Fruit fly (Drosophila melanogaster): Measurements from ENCODE around the gene Cpr72Ec.

Gene Cpr72Ec

dm6 chr3L:16400175-16400574 is 33.0 kb upstream of the Cpr72Ec start, which contains the start of gene CG44836:
CG44836 (minus strand) TSS chr3L:16400275.
- TF ChIP-seq CG1233 (GFP tag; optimal IDR thresholded peaks at IDR 0.05) (no peak), sc (optimal IDR thresholded peaks at IDR 0.05) (no peak), sc (GFP tag; optimal IDR thresholded peaks at IDR 0.05) (no peak), lmd (GFP tag; IDR thresholded peaks at IDR 0.05) (no peak), CG4730 (GFP tag; IDR thresholded peaks at IDR 0.05) (no peak), CG7839 (tag; optimal IDR thresholded peaks at IDR 0.05) (no peak), CG3847 (GFP tag; IDR thresholded peaks at IDR 0.05) (no peak), H2.0 (GFP tag; IDR thresholded peaks at IDR 0.05) (no peak), schlank (tag; optimal IDR thresholded peaks at IDR 0.05) (no peak)

dm6 chr3L:16394506-16394905 is 27.4 kb upstream of the Cpr72Ec start, which contains the start of gene Gagr:
Gagr (plus strand) TSS chr3L:16394586.
- TF ChIP-seq CG5180 (GFP tag; optimal IDR thresholded peaks at IDR 0.05) = peak; percentile 40
- no peak for TF ChIP-seq CG7357 (GFP tag; IDR thresholded peaks at IDR 0.05)
- TF ChIP-seq vvl (GFP tag; IDR thresholded peaks at IDR 0.05) = peak; percentile 65; the same call in 1 of the 2 replicates
- TF ChIP-seq Rx (GFP tag; IDR thresholded peaks at IDR 0.05) = 0 out of 2 replicates have a peak, but pooled peaks have one; percentile 10
- TF ChIP-seq chinmo (GFP tag; IDR thresholded peaks at IDR 0.05; ENCODE audit: partially characterized antibody) = 0 out of 4 replicates have a peak, but pooled peaks have one; percentile 60
- TF ChIP-seq CG8944 (GFP tag; optimal IDR thresholded peaks at IDR 0.05) = no peak
- TF ChIP-seq Rfx (GFP tag; IDR thresholded peaks at IDR 0.05) = 0 out of 2 replicates have a peak, but pooled peaks have one; percentile 22
- no peak for TF ChIP-seq CG10147 (GFP tag; optimal IDR thresholded peaks at IDR 0.05)
- TF ChIP-seq CG13624 (GFP tag; optimal IDR thresholded peaks at IDR 0.05) = no peak
- 0 out of 2 replicates have a peak, but pooled peaks have one; percentile 25 for TF ChIP-seq slbo (GFP tag; IDR thresholded peaks at IDR 0.05)
- peak; percentile 77 for TF ChIP-seq Deaf1 (tag; optimal IDR thresholded peaks at IDR 0.05)
- no peak for TF ChIP-seq trh (GFP tag; optimal IDR thresholded peaks at IDR 0.05)

- TF ChIP-seq Camta (GFP tag; optimal IDR thresholded peaks at IDR 0.05) (no peak), PHDP (tag; optimal IDR thresholded peaks at IDR 0.05) (no peak), Doc2 (GFP tag; IDR thresholded peaks at IDR 0.05) (no peak), CG2202 (tag; optimal IDR thresholded peaks at IDR 0.05) (no peak), NFAT (GFP tag; IDR thresholded peaks at IDR 0.05) (0 out of 2 replicates have a peak, but pooled peaks have one; percentile 4), E2f1 (GFP tag; IDR thresholded peaks at IDR 0.05) (no peak), Atf-2 (GFP tag; optimal IDR thresholded peaks at IDR 0.05) (no peak), CG1832 (GFP tag; optimal IDR thresholded peaks at IDR 0.05) (peak; percentile 24), Dip2 (GFP tag; IDR thresholded peaks at IDR 0.05) (no peak), slou (GFP tag; optimal IDR thresholded peaks at IDR 0.05) (no peak), unc-4 (GFP tag; IDR thresholded peaks at IDR 0.05; ENCODE audit: partially characterized antibody) (no peak), CG7786 (GFP tag; optimal IDR thresholded peaks at IDR 0.05) (no peak), Stat92E (GFP tag; optimal IDR thresholded peaks at IDR 0.05) (no peak), Lim3 (GFP tag; IDR thresholded peaks at IDR 0.05) (no peak), kah (GFP tag; optimal IDR thresholded peaks at IDR 0.05) (no peak), fd64A (GFP tag; optimal IDR thresholded peaks at IDR 0.05) (no peak), CrebB (tag; optimal IDR thresholded peaks at IDR 0.05) (no peak), D (optimal IDR thresholded peaks at IDR 0.05) (no peak), D (GFP tag; optimal IDR thresholded peaks at IDR 0.05) (no peak), CG10321 (GFP tag; IDR thresholded peaks at IDR 0.05) (peak; percentile 64; the same call in 1 of the 2 replicates), Rfx (GFP tag; IDR thresholded peaks at IDR 0.05) (no peak), CG5180 (GFP tag; optimal IDR thresholded peaks at IDR 0.05) (peak; percentile 54), sug (tag; optimal IDR thresholded peaks at IDR 0.05) (peak; percentile 5), ci (GFP tag; IDR thresholded peaks at IDR 0.05) (peak; percentile 11; the same call in 1 of the 3 replicates), CG43689 (GFP tag; IDR thresholded peaks at IDR 0.05) (no peak), Deaf1 (tag; optimal IDR thresholded peaks at IDR 0.05) (peak; percentile 66), zen (tag; optimal IDR thresholded peaks at IDR 0.05) (peak; percentile 11), CG31441 (GFP tag; IDR thresholded peaks at IDR 0.05) (no peak), CG8290 (GFP tag; optimal IDR thresholded peaks at IDR 0.05) (no peak), CG8290 (tag; optimal IDR thresholded peaks at IDR 0.05) (peak in 1 of 2 experiments; percentile 21), usp (GFP tag; optimal IDR thresholded peaks at IDR 0.05) (no peak), CG6175 (GFP tag; IDR thresholded peaks at IDR 0.05) (peak; percentile 81; the same call in 2 of the 3 replicates)
Measured at dm6 chr3L:16393700-16394099, 26.6 kb upstream of the Cpr72Ec start.
